Worm (Caenorhabditis elegans): Measurements from ENCODE around the gene irld-2.
A peak's percentile ranks its signal among the peaks of the same experiment; 100 is the strongest.

DNA sequence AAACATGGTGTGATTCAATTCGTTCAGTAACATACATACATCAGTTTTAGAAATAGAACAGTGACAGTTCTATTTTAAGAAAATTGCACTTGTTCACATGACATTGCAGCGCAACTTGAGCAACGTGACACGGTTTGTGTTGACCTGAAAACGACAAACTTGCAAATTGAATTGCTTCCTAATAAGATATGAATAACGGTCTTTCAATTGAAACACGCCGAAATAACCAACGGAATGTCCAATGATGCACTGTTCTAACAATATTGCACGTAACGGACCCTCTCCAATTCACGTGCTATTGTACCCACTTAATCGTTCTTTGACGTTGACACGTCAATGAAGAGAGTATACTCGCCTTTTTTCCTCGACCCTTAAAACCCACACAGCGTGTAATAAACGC is 35.1 kb downstream of the irld-2 start:
- TF ChIP-seq lin-32 (GFP tag; optimal IDR thresholded peaks at IDR 0.05), result no peak
- TF ChIP-seq unc-39 (tag; optimal IDR thresholded peaks at IDR 0.05), result no peak
- TF ChIP-seq elt-3 (tag; optimal IDR thresholded peaks at IDR 0.05), result no peak
- TF ChIP-seq unc-62 (GFP tag; optimal IDR thresholded peaks at IDR 0.05), result no peak
- TF ChIP-seq drap-1 (GFP tag; optimal IDR thresholded peaks at IDR 0.05), result no peak
- TF ChIP-seq ztf-11 (tag; optimal IDR thresholded peaks at IDR 0.05), result no peak
- TF ChIP-seq nhr-2 (tag; optimal IDR thresholded peaks at IDR 0.05), result peak; percentile 17
- no peak for TF ChIP-seq bed-3 (GFP tag; optimal IDR thresholded peaks at IDR 0.05)
- TF ChIP-seq pha-4 (tag; optimal IDR thresholded peaks at IDR 0.05), result no peak
- TF ChIP-seq mep-1 (tag; optimal IDR thresholded peaks at IDR 0.05), result no peak
- TF ChIP-seq lsy-2 (tag; optimal IDR thresholded peaks at IDR 0.05), result no peak
